Worm (Caenorhabditis elegans) whole organism, young adult: ENCODE results near the gene ZK829.3.

ENCODE experiments used
- B0019.2 ChIP-seq: fragments of 200-800 bp; sonication (Bioruptor generic); conservative IDR thresholded peaks from 2 replicates; pipeline ENCODE4 v1.3.6; 2022; ENCODE audit warnings: missing genetic modification reagents, missing genetic modification characterization, missing compliant biosample characterization
- C06A6.2 ChIP-seq: fragments of 200-800 bp; sonication (Bioruptor generic); conservative IDR thresholded peaks from 2 replicates; pipeline ENCODE4 v1.3.6; 2022; ENCODE audit warnings: missing genetic modification characterization, missing compliant biosample characterization
- F37B4.10 ChIP-seq: fragments of 200-800 bp; sonication (Bioruptor generic); IDR thresholded peaks from 2 replicates; pipeline ENCODE4 v1.3.6; 2022; ENCODE audit warnings: missing genetic modification characterization, missing compliant biosample characterization
- F52B5.7 ChIP-seq: sonication (generic microtip); optimal IDR thresholded peaks from 2 replicates; lab custom pipeline; 2016; ENCODE audit warnings: mild to moderate bottlenecking, missing genetic modification characterization, missing compliant biosample characterization
- F55B11.4 ChIP-seq: sonication (generic microtip); optimal IDR thresholded peaks from 2 replicates; lab custom pipeline; 2016; ENCODE audit warnings: missing compliant biosample characterization, missing genetic modification characterization, borderline replicate concordance; ENCODE audit not compliant: insufficient read depth
- K11D2.4 ChIP-seq: fragments of 200-800 bp; sonication (Bioruptor generic); IDR thresholded peaks from 2 replicates; pipeline ENCODE4 v1.3.6; 2022; ENCODE audit warnings: missing genetic modification reagents, missing genetic modification characterization, missing compliant biosample characterization
- T07F8.4 ChIP-seq: sonication (generic microtip); optimal IDR thresholded peaks from 2 replicates; lab custom pipeline; 2016; ENCODE audit warnings: mild to moderate bottlenecking, missing genetic modification characterization, moderate library complexity, missing compliant biosample characterization
- Y53G8AR.9 ChIP-seq: fragments of 200-800 bp; sonication (Bioruptor generic); conservative IDR thresholded peaks from 2 replicates; pipeline ENCODE4 v1.3.6; 2022; ENCODE audit warnings: missing genetic modification reagents, missing genetic modification characterization, missing compliant biosample characterization
- aptf-3 ChIP-seq: fragments of 200-800 bp; sonication (Bioruptor generic); IDR thresholded peaks from 2 replicates; pipeline ENCODE4 v1.3.6; 2022; ENCODE audit warnings: missing genetic modification characterization, missing compliant biosample characterization
- attf-3 ChIP-seq: fragments of 200-800 bp; sonication (Bioruptor generic); conservative IDR thresholded peaks from 2 replicates; pipeline ENCODE4 v1.3.6; 2022; ENCODE audit warnings: missing genetic modification reagents, missing genetic modification characterization, missing compliant biosample characterization
- attf-6 ChIP-seq: fragments of 200-800 bp; sonication (Bioruptor generic); IDR thresholded peaks from 2 replicates; pipeline ENCODE4 v1.3.6; 2022; ENCODE audit warnings: missing genetic modification reagents, missing genetic modification characterization, missing compliant biosample characterization
- bed-2 ChIP-seq: fragments of 200-800 bp; sonication (Bioruptor generic); IDR thresholded peaks from 2 replicates; pipeline ENCODE4 v1.3.6; 2022; ENCODE audit warnings: missing genetic modification reagents, missing genetic modification characterization, missing compliant biosample characterization
- ccch-3 ChIP-seq: fragments of 200-800 bp; sonication (Bioruptor generic); optimal IDR thresholded peaks from 2 replicates; lab custom pipeline; 2018; ENCODE audit warnings: mild to moderate bottlenecking, missing genetic modification characterization, missing compliant biosample characterization
- ceh-40 ChIP-seq: fragments of 200-800 bp; sonication (Bioruptor generic); IDR thresholded peaks from 2 replicates; pipeline ENCODE4 v1.3.6; 2022; ENCODE audit warnings: missing genetic modification characterization, missing compliant biosample characterization
- ceh-58 ChIP-seq: fragments of 200-800 bp; sonication (Bioruptor generic); IDR thresholded peaks from 2 replicates; pipeline ENCODE4 v1.3.6; 2022; ENCODE audit warnings: missing genetic modification characterization, missing compliant biosample characterization
- ceh-79 ChIP-seq: sonication (generic microtip); optimal IDR thresholded peaks from 2 replicates; lab custom pipeline; 2017; ENCODE audit warnings: mild to moderate bottlenecking, missing genetic modification characterization, missing compliant biosample characterization
- ceh-91 ChIP-seq: fragments of 200-800 bp; sonication (Bioruptor generic); IDR thresholded peaks from 2 replicates; pipeline ENCODE4 v1.3.6; 2022; ENCODE audit warnings: missing genetic modification reagents, missing genetic modification characterization, missing compliant biosample characterization
- egl-18 ChIP-seq: fragments of 200-800 bp; sonication (Bioruptor generic); IDR thresholded peaks from 2 replicates; pipeline ENCODE4 v1.3.6; 2022; ENCODE audit warnings: missing genetic modification reagents, missing genetic modification characterization, missing compliant biosample characterization
- egrh-3 ChIP-seq: fragments of 200-800 bp; sonication (Bioruptor generic); IDR thresholded peaks from 2 replicates; pipeline ENCODE4 v1.3.6; 2022; ENCODE audit warnings: missing genetic modification reagents, missing genetic modification characterization, missing compliant biosample characterization
- ets-4 ChIP-seq: fragments of 200-800 bp; sonication (Bioruptor generic); optimal IDR thresholded peaks from 2 replicates; lab custom pipeline; 2018; ENCODE audit warnings: mild to moderate bottlenecking, missing genetic modification characterization, missing compliant biosample characterization
- fkh-3 ChIP-seq: sonication (generic microtip); optimal IDR thresholded peaks from 2 replicates; lab custom pipeline; 2016; ENCODE audit warnings: mild to moderate bottlenecking, missing genetic modification characterization, missing compliant biosample characterization
- hmg-1.2 ChIP-seq: fragments of 200-800 bp; sonication (Bioruptor generic); IDR thresholded peaks from 2 replicates; pipeline ENCODE4 v1.3.6; 2022; ENCODE audit warnings: missing genetic modification reagents, missing genetic modification characterization, missing compliant biosample characterization
- hrde-1 ChIP-seq: sonication (generic microtip); optimal IDR thresholded peaks from 2 replicates; lab custom pipeline; 2016; ENCODE audit warnings: missing genetic modification characterization, mild to moderate bottlenecking, missing compliant biosample characterization, moderate library complexity, missing genotype, missing genetic modification reagents, borderline replicate concordance
- let-607 ChIP-seq, 2 experiments: fragments of 200-800 bp in 1 of 2; sonication (Bioruptor generic) in 1 of 2; sonication (generic microtip) in 1 of 2; optimal IDR thresholded peaks; 2 replicates each; lab custom pipeline; 2016 to 2018; ENCODE audit warnings: mild to moderate bottlenecking in 2 of 2, missing compliant biosample characterization in 2 of 2, missing genetic modification characterization in 2 of 2, moderate library complexity in 2 of 2, missing genotype in 1 of 2
- lin-26 ChIP-seq: fragments of 200-800 bp; sonication (Bioruptor generic); IDR thresholded peaks from 2 replicates; pipeline ENCODE4 v1.3.6; 2022; ENCODE audit warnings: missing genetic modification reagents, missing genetic modification characterization, missing compliant biosample characterization
- lin-40 ChIP-seq: sonication (generic microtip); optimal IDR thresholded peaks from 2 replicates; lab custom pipeline; 2016; ENCODE audit warnings: missing genetic modification characterization, mild to moderate bottlenecking, missing compliant biosample characterization, missing genotype, missing genetic modification reagents
- lin-54 ChIP-seq: fragments of 200-800 bp; sonication (Bioruptor generic); optimal IDR thresholded peaks from 2 replicates; lab custom pipeline; 2018; ENCODE audit warnings: mild to moderate bottlenecking, missing genetic modification characterization, missing compliant biosample characterization
- lir-1 ChIP-seq: fragments of 200-800 bp; sonication (Bioruptor generic); conservative IDR thresholded peaks from 2 replicates; pipeline ENCODE4 v1.3.6; 2022; ENCODE audit warnings: missing genetic modification reagents, missing genetic modification characterization, missing compliant biosample characterization
- lsl-1 ChIP-seq: fragments of 200-800 bp; sonication (Bioruptor generic); optimal IDR thresholded peaks from 2 replicates; lab custom pipeline; 2018; ENCODE audit warnings: mild to moderate bottlenecking, missing genetic modification characterization, moderate library complexity, missing compliant biosample characterization
- madf-10 ChIP-seq: sonication (generic microtip); optimal IDR thresholded peaks from 2 replicates; lab custom pipeline; 2016; ENCODE audit warnings: mild to moderate bottlenecking, missing genetic modification characterization, missing compliant biosample characterization
- madf-3 ChIP-seq: fragments of 200-800 bp; sonication (Bioruptor generic); IDR thresholded peaks from 2 replicates; pipeline ENCODE4 v1.3.6; 2022; ENCODE audit warnings: missing genetic modification reagents, missing genetic modification characterization, missing compliant biosample characterization
- mcd-1 ChIP-seq: fragments of 200-800 bp; sonication (Bioruptor generic); IDR thresholded peaks from 2 replicates; pipeline ENCODE4 v1.3.6; 2022; ENCODE audit warnings: missing genetic modification reagents, missing genetic modification characterization, missing compliant biosample characterization
- mes-4 ChIP-seq: sonication (generic microtip); optimal IDR thresholded peaks from 2 replicates; lab custom pipeline; 2016; ENCODE audit warnings: missing genotype, missing genetic modification characterization, missing compliant biosample characterization
- nfya-2 ChIP-seq: fragments of 200-800 bp; sonication (Bioruptor generic); IDR thresholded peaks from 2 replicates; pipeline ENCODE4 v1.3.6; 2022; ENCODE audit warnings: missing genetic modification reagents, missing genetic modification characterization, missing compliant biosample characterization
- nfyb-1 ChIP-seq: fragments of 200-800 bp; sonication (Bioruptor generic); IDR thresholded peaks from 2 replicates; pipeline ENCODE4 v1.3.6; 2022; ENCODE audit warnings: missing genetic modification reagents, missing genetic modification characterization, missing compliant biosample characterization
- nhr-179 ChIP-seq: sonication (generic microtip); optimal IDR thresholded peaks from 2 replicates; lab custom pipeline; 2016; ENCODE audit warnings: mild to moderate bottlenecking, missing genetic modification characterization, missing compliant biosample characterization
- rcor-1 ChIP-seq: fragments of 200-800 bp; sonication (Bioruptor generic); IDR thresholded peaks from 2 replicates; pipeline ENCODE4 v1.3.6; 2022; ENCODE audit warnings: missing genetic modification reagents, missing genetic modification characterization, missing compliant biosample characterization
- snpc-1.1 ChIP-seq: sonication (generic microtip); optimal IDR thresholded peaks from 2 replicates; lab custom pipeline; 2017; ENCODE audit warnings: missing genetic modification characterization, mild to moderate bottlenecking, missing compliant biosample characterization, antibody characterized with exemption, moderate library complexity, missing genotype, missing genetic modification reagents; ENCODE audit not compliant: insufficient read depth
- snpc-1.3 ChIP-seq: sonication (generic microtip); optimal IDR thresholded peaks from 2 replicates; lab custom pipeline; 2017; ENCODE audit warnings: missing genetic modification characterization, mild to moderate bottlenecking, missing compliant biosample characterization, antibody characterized with exemption, moderate library complexity, missing genotype, missing genetic modification reagents; ENCODE audit not compliant: insufficient read depth
- snpc-4 ChIP-seq, 5 experiments: fragments of 150-350 bp in 1 of 5; sonication (generic microtip) in 4 of 5; optimal IDR thresholded peaks; 2 replicates each; lab custom pipeline; 2014 to 2018; ENCODE audit warnings: missing genetic modification characterization in 5 of 5, missing biosample characterization in 3 of 5, antibody characterized with exemption in 2 of 5, mild to moderate bottlenecking in 2 of 5, missing compliant biosample characterization in 2 of 5, missing genotype in 2 of 5, moderate library complexity in 2 of 5, missing genetic modification reagents in 1 of 5
- somi-1 ChIP-seq: fragments of 200-800 bp; sonication (Bioruptor generic); optimal IDR thresholded peaks from 2 replicates; lab custom pipeline; 2018; ENCODE audit warnings: mild to moderate bottlenecking, missing genetic modification characterization, missing compliant biosample characterization
- tbx-9 ChIP-seq: sonication (generic microtip); optimal IDR thresholded peaks from 2 replicates; lab custom pipeline; 2016; ENCODE audit warnings: borderline replicate concordance, missing genetic modification characterization, inconsistent platforms, missing compliant biosample characterization
- zfh-2 ChIP-seq: fragments of 200-800 bp; sonication (Bioruptor generic); conservative IDR thresholded peaks from 2 replicates; pipeline ENCODE4 v1.3.6; 2022; ENCODE audit warnings: missing genetic modification reagents, missing genetic modification characterization, missing compliant biosample characterization
- ztf-26 ChIP-seq: sonication (generic microtip); optimal IDR thresholded peaks from 2 replicates; lab custom pipeline; 2017; ENCODE audit warnings: missing genetic modification characterization, missing compliant biosample characterization
- ztf-28 ChIP-seq: fragments of 200-800 bp; sonication (Bioruptor generic); IDR thresholded peaks from 2 replicates; pipeline ENCODE4 v1.3.6; 2022; ENCODE audit warnings: missing genetic modification reagents, missing genetic modification characterization, missing compliant biosample characterization
- ztf-3 ChIP-seq: fragments of 200-800 bp; sonication (Bioruptor generic); optimal IDR thresholded peaks from 2 replicates; lab custom pipeline; 2018; ENCODE audit warnings: mild to moderate bottlenecking, missing genetic modification characterization, missing compliant biosample characterization

The ZK829.3 gene

ce11 chrIV:11961485-11962255 lies 16.1 kb upstream of the ZK829.3 start, which contains the start of gene ZK829.7 (continued):
- TF ChIP-seq madf-3 (no peak), F55B11.4 (tag; lab: Kevin White, UChicago) (no peak), lin-26 (GFP tag; lab: Robert Waterston, UW) (no peak), ceh-58 (GFP tag; lab: Robert Waterston, UW) (no peak), tbx-9 (tag; lab: Kevin White, UChicago) (no peak), ztf-28 (GFP tag; lab: Robert Waterston, UW) (no peak), aptf-3 (no peak), lin-40 (tag; lab: Kevin White, UChicago) (peak; percentile 73), nhr-179 (tag; lab: Kevin White, UChicago) (no peak), madf-10 (tag; lab: Kevin White, UChicago) (no peak), ztf-3 (GFP tag; lab: Kevin White, UChicago) (no peak), mes-4 (tag; lab: Kevin White, UChicago) (no peak), lin-54 (peak; percentile 96), ztf-26 (tag; lab: Kevin White, UChicago) (no peak), mcd-1 (peak; percentile 67), lir-1 (GFP tag; lab: Robert Waterston, UW) (0 out of 2 replicates have a peak, but pooled peaks have one; percentile 38), let-607 (tag; optimal IDR thresholded peaks at IDR 0.05; lab: Kevin White, UChicago) (no peak), snpc-4 (GFP tag; optimal IDR thresholded peaks at IDR 0.05; lab: Kevin White, UChicago) (no peak), snpc-4 (tag; optimal IDR thresholded peaks at IDR 0.05; lab: Kevin White, UChicago) (peak; percentile 24 to 58 (median 40)), T07F8.4 (tag; lab: Kevin White, UChicago) (no peak), ets-4 (GFP tag; lab: Kevin White, UChicago) (no peak), B0019.2 (GFP tag; lab: Robert Waterston, UW) (no peak), snpc-1.3 (peak; percentile 53), nfya-2 (GFP tag; lab: Robert Waterston, UW) (no peak), bed-2 (GFP tag; lab: Robert Waterston, UW) (no peak), hmg-1.2 (peak; percentile 20; the same call in 1 of the 2 replicates), C06A6.2 (GFP tag; lab: Robert Waterston, UW) (peak; percentile 31; the same call in 1 of the 2 replicates), ccch-3 (GFP tag; lab: Kevin White, UChicago) (no peak), attf-6 (GFP tag; lab: Robert Waterston, UW) (0 out of 2 replicates have a peak, but pooled peaks have one; percentile 42), K11D2.4 (GFP tag; lab: Robert Waterston, UW) (no peak; the same call in 1 of the 2 replicates), ceh-91 (GFP tag; lab: Robert Waterston, UW) (no peak), F52B5.7 (tag; lab: Kevin White, UChicago) (no peak), snpc-1.1 (tag; lab: Kevin White, UChicago) (no peak), nfyb-1 (GFP tag; lab: Robert Waterston, UW) (no peak), egrh-3 (GFP tag; lab: Robert Waterston, UW) (no peak), ceh-40 (GFP tag; lab: Robert Waterston, UW) (no peak), lsl-1 (GFP tag; lab: Kevin White, UChicago) (peak; percentile 55), F37B4.10 (no peak), Y53G8AR.9 (GFP tag; lab: Robert Waterston, UW) (0 out of 2 replicates have a peak, but pooled peaks have one; percentile 21), hrde-1 (no peak), zfh-2 (GFP tag; lab: Robert Waterston, UW) (no peak), somi-1 (GFP tag; lab: Kevin White, UChicago) (no peak), fkh-3 (no peak), attf-3 (GFP tag; lab: Robert Waterston, UW) (peak; percentile 54; the same call in 1 of the 2 replicates), rcor-1 (GFP tag; lab: Robert Waterston, UW) (peak; percentile 50), egl-18 (no peak), ceh-79 (tag; lab: Kevin White, UChicago) (no peak)
